Worm (Caenorhabditis elegans) whole organism, L1 larva: ENCODE data around the gene mgrn-1.

Experiments used
- C16A3.4 ChIP-seq: fragments of 150-350 bp; optimal IDR thresholded peaks from 2 replicates; lab custom pipeline; 2014; ENCODE audit warnings: missing biosample characterization, missing genetic modification characterization
- C34B4.2 ChIP-seq: sonication (generic microtip); optimal IDR thresholded peaks from 2 replicates; lab custom pipeline; 2017; ENCODE audit warnings: mild to moderate bottlenecking, missing genetic modification characterization, missing compliant biosample characterization
- Y116A8C.19 ChIP-seq: sonication (generic microtip); optimal IDR thresholded peaks from 2 replicates; lab custom pipeline; 2016; ENCODE audit warnings: missing compliant biosample characterization, missing genetic modification characterization, borderline replicate concordance
- aha-1 ChIP-seq: fragments of 150-350 bp; optimal IDR thresholded peaks from 2 replicates; lab custom pipeline; 2014; ENCODE audit warnings: missing biosample characterization, missing genetic modification characterization
- alr-1 ChIP-seq: fragments of 200-800 bp; sonication (Bioruptor generic); optimal IDR thresholded peaks from 2 replicates; lab custom pipeline; 2018; ENCODE audit warnings: borderline replicate concordance, mild to moderate bottlenecking, missing genetic modification characterization, missing compliant biosample characterization
- aly-2 ChIP-seq: fragments of 150-350 bp; optimal IDR thresholded peaks from 2 replicates; lab custom pipeline; 2014; ENCODE audit warnings: missing biosample characterization, missing genetic modification characterization
- ama-1 ChIP-seq: fragments of 150-350 bp; optimal IDR thresholded peaks from 2 replicates; lab custom pipeline; 2014
- blmp-1 ChIP-seq: fragments of 150-350 bp; optimal IDR thresholded peaks from 2 replicates; lab custom pipeline; 2014; ENCODE audit warnings: missing biosample characterization, missing genetic modification characterization
- ceh-8 ChIP-seq: fragments of 200-800 bp; sonication (Bioruptor generic); optimal IDR thresholded peaks from 2 replicates; lab custom pipeline; 2018; ENCODE audit warnings: mild to moderate bottlenecking, missing genetic modification characterization, moderate library complexity, missing compliant biosample characterization
- dpl-1 ChIP-seq, 3 experiments: fragments of 150-350 bp in 2 of 3; sonication (generic microtip) in 1 of 3; optimal IDR thresholded peaks; 2 replicates each; lab custom pipeline; 2014 to 2017; ENCODE audit warnings: missing biosample characterization in 3 of 3, missing genetic modification characterization in 3 of 3, missing genetic modification reagents in 3 of 3
- efl-1 ChIP-seq, 4 experiments: fragments of 150-350 bp; optimal IDR thresholded peaks in 3 of 4; peaks in 1 of 4; 1 replicate in 1 of 4; 2 replicates in 3 of 4; lab custom pipeline; 2014; ENCODE audit warnings: missing biosample characterization in 2 of 4, missing genetic modification characterization in 2 of 4, missing genetic modification reagents in 2 of 4
- efl-3 ChIP-seq: fragments of 200-800 bp; sonication (Bioruptor generic); optimal IDR thresholded peaks from 2 replicates; lab custom pipeline; 2018; ENCODE audit warnings: mild to moderate bottlenecking, missing genetic modification characterization, missing compliant biosample characterization
- egl-13 ChIP-seq: sonication (generic microtip); optimal IDR thresholded peaks from 2 replicates; lab custom pipeline; 2016; ENCODE audit warnings: missing genotype, missing genetic modification reagents, missing genetic modification characterization, missing compliant biosample characterization
- ets-5 ChIP-seq: fragments of 200-800 bp; sonication (Bioruptor generic); IDR thresholded peaks from 2 replicates; pipeline ENCODE4 v1.3.6; 2022; ENCODE audit warnings: missing genetic modification characterization, missing compliant biosample characterization
- fkh-10 ChIP-seq: sonication (generic microtip); optimal IDR thresholded peaks from 2 replicates; lab custom pipeline; 2017; ENCODE audit warnings: missing biosample characterization, missing genetic modification reagents, missing genetic modification characterization
- fkh-4 ChIP-seq: sonication (generic microtip); optimal IDR thresholded peaks from 2 replicates; lab custom pipeline; 2016; ENCODE audit warnings: missing compliant biosample characterization, missing genetic modification characterization, borderline replicate concordance
- grh-1 ChIP-seq: fragments of 200-800 bp; sonication (Bioruptor generic); IDR thresholded peaks from 2 replicates; pipeline ENCODE4 v1.3.6; 2022; ENCODE audit warnings: missing genetic modification reagents, missing genetic modification characterization, missing compliant biosample characterization
- hlh-4 ChIP-seq: sonication (generic microtip); optimal IDR thresholded peaks from 2 replicates; lab custom pipeline; 2016; ENCODE audit warnings: mild to moderate bottlenecking, missing genetic modification characterization, missing compliant biosample characterization
- hpl-2 ChIP-seq: fragments of 150-350 bp; optimal IDR thresholded peaks from 2 replicates; lab custom pipeline; 2014; ENCODE audit warnings: missing biosample characterization, missing genetic modification reagents, missing genetic modification characterization
- irx-1 ChIP-seq: sonication (generic microtip); optimal IDR thresholded peaks from 2 replicates; lab custom pipeline; 2016; ENCODE audit warnings: missing genetic modification characterization, missing compliant biosample characterization
- isw-1 ChIP-seq: fragments of 200-800 bp; sonication (Bioruptor generic); IDR thresholded peaks from 2 replicates; pipeline ENCODE4 v1.3.6; 2022; ENCODE audit warnings: missing genetic modification characterization, missing compliant biosample characterization
- jun-1 ChIP-seq: fragments of 150-350 bp; optimal IDR thresholded peaks from 2 replicates; lab custom pipeline; 2014; ENCODE audit warnings: missing biosample characterization, missing genetic modification reagents, missing genetic modification characterization
- lin-39 ChIP-seq: fragments of 150-350 bp; optimal IDR thresholded peaks from 2 replicates; lab custom pipeline; 2014; ENCODE audit warnings: missing biosample characterization, missing genetic modification reagents, missing genetic modification characterization
- lir-3 ChIP-seq: sonication (generic microtip); optimal IDR thresholded peaks from 2 replicates; lab custom pipeline; 2016; ENCODE audit warnings: mild to moderate bottlenecking, missing genetic modification characterization, moderate library complexity, missing compliant biosample characterization; ENCODE audit not compliant: poor library complexity
- lsy-2 ChIP-seq, 2 experiments: fragments of 150-350 bp; optimal IDR thresholded peaks; 2 replicates each; lab custom pipeline; 2014; ENCODE audit warnings: missing biosample characterization in 2 of 2, missing genetic modification characterization in 2 of 2
- mab-9 ChIP-seq: fragments of 200-800 bp; sonication (Bioruptor generic); IDR thresholded peaks from 2 replicates; pipeline ENCODE4 v1.3.6; 2022; ENCODE audit warnings: missing genetic modification reagents, missing genetic modification characterization, missing compliant biosample characterization
- mdl-1 ChIP-seq, 2 experiments: fragments of 150-350 bp; optimal IDR thresholded peaks; 2 replicates each; lab custom pipeline; 2014 to 2017; ENCODE audit warnings: missing biosample characterization in 2 of 2, missing genetic modification characterization in 2 of 2, inconsistent platforms in 1 of 2
- mep-1 ChIP-seq: fragments of 150-350 bp; optimal IDR thresholded peaks from 2 replicates; lab custom pipeline; 2014; ENCODE audit warnings: missing biosample characterization, missing genetic modification characterization
- nhr-19 ChIP-seq: fragments of 200-800 bp; sonication (Bioruptor generic); conservative IDR thresholded peaks from 2 replicates; pipeline ENCODE4 v1.3.6; 2022; ENCODE audit warnings: missing genetic modification characterization, missing compliant biosample characterization
- nhr-237 ChIP-seq: fragments of 150-350 bp; optimal IDR thresholded peaks from 2 replicates; lab custom pipeline; 2014; ENCODE audit warnings: missing biosample characterization, missing genetic modification characterization
- nhr-47 ChIP-seq: sonication (generic microtip); optimal IDR thresholded peaks from 2 replicates; lab custom pipeline; 2016; ENCODE audit warnings: mild to moderate bottlenecking, missing genetic modification characterization, moderate library complexity, missing compliant biosample characterization
- nhr-71 ChIP-seq: sonication (generic microtip); optimal IDR thresholded peaks from 2 replicates; lab custom pipeline; 2016; ENCODE audit warnings: mild to moderate bottlenecking, missing genetic modification characterization, moderate library complexity, missing compliant biosample characterization
- nhr-84 ChIP-seq: sonication (generic microtip); optimal IDR thresholded peaks from 2 replicates; lab custom pipeline; 2017; ENCODE audit warnings: missing biosample characterization, missing genetic modification characterization
- nhr-85 ChIP-seq: sonication (generic microtip); peaks from one replicate; lab custom pipeline; 2016; ENCODE audit warnings: missing genetic modification characterization, inconsistent platforms, missing compliant biosample characterization
- nhr-90 ChIP-seq: sonication (generic microtip); optimal IDR thresholded peaks from 2 replicates; lab custom pipeline; 2016; ENCODE audit warnings: mild to moderate bottlenecking, missing genetic modification characterization, missing compliant biosample characterization; ENCODE audit not compliant: poor library complexity
- rnt-1 ChIP-seq: sonication (generic microtip); optimal IDR thresholded peaks from 2 replicates; lab custom pipeline; 2016; ENCODE audit warnings: mild to moderate bottlenecking, missing genetic modification characterization, moderate library complexity, missing compliant biosample characterization
- sox-4 ChIP-seq: sonication (generic microtip); optimal IDR thresholded peaks from 2 replicates; lab custom pipeline; 2016; ENCODE audit warnings: missing genetic modification characterization, missing compliant biosample characterization
- sptf-1 ChIP-seq: fragments of 150-350 bp; optimal IDR thresholded peaks from 2 replicates; lab custom pipeline; 2014; ENCODE audit warnings: missing biosample characterization, missing genetic modification characterization
- swsn-7 ChIP-seq: sonication (generic microtip); optimal IDR thresholded peaks from 2 replicates; lab custom pipeline; 2016; ENCODE audit warnings: missing genetic modification characterization, missing compliant biosample characterization
- tbx-2 ChIP-seq: sonication (generic microtip); optimal IDR thresholded peaks from 2 replicates; lab custom pipeline; 2016; ENCODE audit warnings: missing genetic modification characterization, missing compliant biosample characterization
- unc-30 ChIP-seq: sonication (generic microtip); optimal IDR thresholded peaks from 2 replicates; lab custom pipeline; 2017; ENCODE audit warnings: missing biosample characterization, missing genetic modification characterization
- unc-98 ChIP-seq: fragments of 200-800 bp; sonication (Bioruptor generic); IDR thresholded peaks from 2 replicates; pipeline ENCODE4 v1.3.6; 2022; ENCODE audit warnings: missing genetic modification characterization, missing compliant biosample characterization
- xbp-1 ChIP-seq: sonication (generic microtip); optimal IDR thresholded peaks from 2 replicates; lab custom pipeline; 2016; ENCODE audit warnings: missing genetic modification characterization, missing compliant biosample characterization
- zip-4 ChIP-seq: fragments of 200-800 bp; sonication (Bioruptor generic); optimal IDR thresholded peaks from 2 replicates; lab custom pipeline; 2018; ENCODE audit warnings: mild to moderate bottlenecking, missing genetic modification characterization, moderate library complexity, missing compliant biosample characterization
- ztf-11 ChIP-seq, 2 experiments: sonication (generic microtip); optimal IDR thresholded peaks; 2 replicates each; lab custom pipeline; 2016 to 2017; ENCODE audit warnings: missing genetic modification characterization in 2 of 2, missing biosample characterization in 1 of 2, missing compliant biosample characterization in 1 of 2
- ztf-4 ChIP-seq: fragments of 150-350 bp; optimal IDR thresholded peaks from 2 replicates; lab custom pipeline; 2014; ENCODE audit warnings: missing biosample characterization, missing genetic modification characterization

mgrn-1 gene

ce11 chrX:14309656-14310055, 1.8 kb downstream of the mgrn-1 start:
- no peak for TF ChIP-seq ets-5 (GFP tag; lab: Robert Waterston, UW)
- no peak for TF ChIP-seq fkh-10 (GFP tag; lab: Kevin White, UChicago)
- no peak for TF ChIP-seq sptf-1 (tag; lab: Kevin White, UChicago)

- TF ChIP-seq blmp-1 (tag; lab: Kevin White, UChicago): no peak
- no peak for TF ChIP-seq aha-1
- no peak for TF ChIP-seq C16A3.4 (tag; lab: Kevin White, UChicago)
- TF ChIP-seq unc-98 (GFP tag; lab: Robert Waterston, UW): no peak
- TF ChIP-seq rnt-1 (tag; lab: Kevin White, UChicago): no peak
- no peak for TF ChIP-seq hpl-2 (GFP tag; lab: Kevin White, UChicago)
Observed at ce11 chrX:14307667-14308066, 3.8 kb downstream of the mgrn-1 start, which contains the start of gene gphr-2. gphr-2 (minus strand) TSS chrX:14307767.

- no peak for TF ChIP-seq ztf-4 (tag; lab: Kevin White, UChicago)
- no peak for TF ChIP-seq irx-1 (tag; lab: Kevin White, UChicago)
- no peak for TF ChIP-seq sptf-1 (tag; lab: Kevin White, UChicago)
- TF ChIP-seq unc-98 (GFP tag; lab: Robert Waterston, UW): no peak
- no peak for TF ChIP-seq efl-3 (GFP tag; lab: Kevin White, UChicago)
- no peak for TF ChIP-seq lin-39 (tag; lab: Kevin White, UChicago)
- no peak for TF ChIP-seq aly-2 (tag; lab: Kevin White, UChicago)
- TF ChIP-seq alr-1: no peak
- TF ChIP-seq nhr-237: no peak
- no peak for TF ChIP-seq mdl-1 (tag; optimal IDR thresholded peaks at IDR 0.05; lab: Kevin White, UChicago)
- TF ChIP-seq unc-30 (tag; lab: Kevin White, UChicago): no peak
- no peak for TF ChIP-seq dpl-1 (GFP tag; optimal IDR thresholded peaks at IDR 0.05; lab: Kevin White, UChicago)
- TF ChIP-seq mab-9: no peak
- no peak for TF ChIP-seq zip-4 (GFP tag; lab: Kevin White, UChicago)
- TF ChIP-seq ceh-8 (GFP tag; lab: Kevin White, UChicago): no peak
- TF ChIP-seq jun-1 (tag; lab: Kevin White, UChicago): no peak
- no peak for TF ChIP-seq ama-1
- no peak for TF ChIP-seq C34B4.2 (tag; lab: Kevin White, UChicago)
- no peak for TF ChIP-seq nhr-85 (tag; lab: Kevin White, UChicago)
Observed at ce11 chrX:14303078-14303477, 8.4 kb downstream of the mgrn-1 start, which contains the start of gene C11H1.5. C11H1.5 (minus strand) TSS chrX:14303178.

- peak; percentile 75 for TF ChIP-seq swsn-7
- no peak for TF ChIP-seq nhr-84
- TF ChIP-seq hlh-4: no peak
- TF ChIP-seq fkh-10 (GFP tag; lab: Kevin White, UChicago): peak; percentile 74
- TF ChIP-seq tbx-2 (tag; lab: Kevin White, UChicago): peak; percentile 76
- TF ChIP-seq zip-4 (GFP tag; lab: Kevin White, UChicago): no peak
- 0 out of 2 replicates have a peak, but pooled peaks have one; percentile 28 for TF ChIP-seq grh-1 (GFP tag; lab: Robert Waterston, UW)
- peak; percentile 79 for TF ChIP-seq rnt-1 (tag; lab: Kevin White, UChicago)
- TF ChIP-seq ceh-8 (GFP tag; lab: Kevin White, UChicago): peak; percentile 54
- TF ChIP-seq Y116A8C.19 (tag; lab: Kevin White, UChicago): no peak
- peak; percentile 41 for TF ChIP-seq isw-1 (GFP tag; lab: Robert Waterston, UW)
- TF ChIP-seq egl-13 (tag; lab: Kevin White, UChicago): no peak
- peak; percentile 60 to 72 for TF ChIP-seq lsy-2 (tag; optimal IDR thresholded peaks at IDR 0.05; lab: Kevin White, UChicago)
- peak; percentile 52 for TF ChIP-seq nhr-90 (tag; lab: Kevin White, UChicago)
- peak; percentile 62 to 84 for TF ChIP-seq efl-1 (optimal IDR thresholded peaks at IDR 0.05; lab: Kevin White, UChicago)
- peak; percentile 5 to 84 for TF ChIP-seq efl-1 (GFP tag; optimal IDR thresholded peaks at IDR 0.05 in 1 of 2; lab: Kevin White, UChicago)
- TF ChIP-seq nhr-19 (GFP tag; lab: Robert Waterston, UW): peak; percentile 75
- TF ChIP-seq nhr-47 (tag; lab: Kevin White, UChicago): peak; percentile 74
- peak in 1 of 2 experiments; percentile 59 for TF ChIP-seq ztf-11 (tag; optimal IDR thresholded peaks at IDR 0.05; lab: Kevin White, UChicago)
- TF ChIP-seq fkh-4 (tag; lab: Kevin White, UChicago): peak; percentile 27
- TF ChIP-seq lir-3 (tag; lab: Kevin White, UChicago): no peak
- peak; percentile 53 for TF ChIP-seq irx-1 (tag; lab: Kevin White, UChicago)
- peak; percentile 38 for TF ChIP-seq jun-1 (tag; lab: Kevin White, UChicago)
- peak; percentile 74 for TF ChIP-seq C16A3.4 (tag; lab: Kevin White, UChicago)
- peak; percentile 88 for TF ChIP-seq nhr-71
- TF ChIP-seq xbp-1: peak; percentile 57
- TF ChIP-seq mep-1 (tag; lab: Kevin White, UChicago): peak; percentile 77
- TF ChIP-seq sox-4 (tag; lab: Kevin White, UChicago): no peak
- peak; percentile 69 for TF ChIP-seq nhr-85 (tag; lab: Kevin White, UChicago)
Observed at ce11 chrX:14297209-14297608, 14.3 kb downstream of the mgrn-1 start.
